Fruit fly (Drosophila melanogaster) whole organism, embryonic: ENCODE results near the gene kek6.
A peak's percentile ranks its signal among the peaks of the same experiment; 100 is the strongest.

ENCODE experiments used
- Atf3 ChIP-seq: fragments of 200-800 bp; sonication (Bioruptor generic); optimal IDR thresholded peaks from 3 replicates; lab custom pipeline; 2016; ENCODE audit warnings: missing biosample characterization, missing genetic modification characterization
- CG10565 ChIP-seq: fragments of 200-800 bp; sonication (Bioruptor generic); optimal IDR thresholded peaks from 3 replicates; lab custom pipeline; 2016; ENCODE audit warnings: missing biosample characterization, mild to moderate bottlenecking, missing genetic modification characterization
- CG13775 ChIP-seq: fragments of 200-800 bp; sonication (Bioruptor generic); optimal IDR thresholded peaks from 3 replicates; lab custom pipeline; 2017; ENCODE audit warnings: missing biosample characterization, mild to moderate bottlenecking, missing genetic modification characterization
- CG15269 ChIP-seq: fragments of 200-800 bp; sonication (Bioruptor generic); optimal IDR thresholded peaks from 2 replicates; lab custom pipeline; 2018; ENCODE audit warnings: missing biosample characterization, mild to moderate bottlenecking, missing genetic modification characterization, moderate library complexity
- CG15514 ChIP-seq: fragments of 200-800 bp; sonication (Bioruptor generic); optimal IDR thresholded peaks from 3 replicates; lab custom pipeline; 2017; ENCODE audit warnings: missing biosample characterization, missing genetic modification characterization, mild to moderate bottlenecking, moderate library complexity, missing genetic modification reagents
- CG15696 ChIP-seq: fragments of 200-800 bp; sonication (Bioruptor generic); optimal IDR thresholded peaks from 2 replicates; lab custom pipeline; 2019; ENCODE audit warnings: missing biosample characterization, mild to moderate bottlenecking, missing genetic modification characterization, moderate library complexity
- CG1602 ChIP-seq: fragments of 200-800 bp; sonication (Bioruptor generic); optimal IDR thresholded peaks from 3 replicates; lab custom pipeline; 2016; ENCODE audit warnings: missing biosample characterization, missing genetic modification characterization
- CG16815 ChIP-seq: fragments of 200-800 bp; sonication (Bioruptor generic); optimal IDR thresholded peaks from 3 replicates; lab custom pipeline; 2017; ENCODE audit warnings: missing biosample characterization, mild to moderate bottlenecking, missing genetic modification characterization
- CG18262 ChIP-seq: fragments of 200-800 bp; optimal IDR thresholded peaks from 3 replicates; lab custom pipeline; 2019; ENCODE audit warnings: missing biosample characterization, mild to moderate bottlenecking, missing genetic modification characterization, moderate library complexity
- CG18619 ChIP-seq: fragments of 200-800 bp; sonication (Bioruptor generic); optimal IDR thresholded peaks from 3 replicates; lab custom pipeline; 2017; ENCODE audit warnings: missing biosample characterization, mild to moderate bottlenecking, missing genetic modification characterization
- CG2678 ChIP-seq: fragments of 200-800 bp; sonication (Bioruptor generic); optimal IDR thresholded peaks from 3 replicates; lab custom pipeline; 2019; ENCODE audit warnings: missing biosample characterization, mild to moderate bottlenecking, missing genetic modification characterization, moderate library complexity
- CG30020 ChIP-seq: fragments of 200-800 bp; optimal IDR thresholded peaks from 2 replicates; lab custom pipeline; 2019; ENCODE audit warnings: missing biosample characterization, mild to moderate bottlenecking, missing genetic modification characterization, moderate library complexity
- CG32532 ChIP-seq: fragments of 200-800 bp; sonication (Bioruptor generic); IDR thresholded peaks from 2 replicates; pipeline ENCODE4 v1.3.6; 2022; ENCODE audit warnings: missing biosample characterization, missing genetic modification characterization
- CG3995 ChIP-seq: fragments of 200-800 bp; sonication (Bioruptor generic); optimal IDR thresholded peaks from 3 replicates; lab custom pipeline; 2016; ENCODE audit warnings: missing biosample characterization, missing genetic modification characterization
- CG4707 ChIP-seq: fragments of 200-800 bp; sonication (Bioruptor generic); optimal IDR thresholded peaks from 2 replicates; lab custom pipeline; 2018; ENCODE audit warnings: missing biosample characterization, mild to moderate bottlenecking, missing genetic modification characterization, moderate library complexity
- CG4854 ChIP-seq: fragments of 200-800 bp; sonication (Bioruptor generic); optimal IDR thresholded peaks from 2 replicates; lab custom pipeline; 2016; ENCODE audit warnings: missing biosample characterization, missing genetic modification characterization, inconsistent platforms
- CG6765 ChIP-seq: fragments of 200-800 bp; sonication (Bioruptor generic); optimal IDR thresholded peaks from 3 replicates; lab custom pipeline; 2017; ENCODE audit warnings: missing biosample characterization, mild to moderate bottlenecking, missing genetic modification characterization
- CG8765 ChIP-seq: fragments of 200-800 bp; sonication (Bioruptor generic); IDR thresholded peaks from 2 replicates; pipeline ENCODE4 v1.3.6; 2022; ENCODE audit warnings: missing biosample characterization, missing genetic modification characterization
- Camta ChIP-seq: fragments of 200-800 bp; sonication (Bioruptor generic); optimal IDR thresholded peaks from 2 replicates; lab custom pipeline; 2016; ENCODE audit warnings: missing biosample characterization, missing genetic modification characterization
- Dbx ChIP-seq: fragments of 200-800 bp; sonication (Bioruptor generic); IDR thresholded peaks from 3 replicates; pipeline ENCODE4 v1.3.6; 2022; ENCODE audit warnings: missing biosample characterization, missing genetic modification characterization
- Dref ChIP-seq: fragments of 200-800 bp; sonication (Bioruptor generic); IDR thresholded peaks from 2 replicates; pipeline ENCODE4 v1.3.6; 2022; ENCODE audit warnings: missing biosample characterization, missing genetic modification characterization
- H15 ChIP-seq: fragments of 200-800 bp; sonication (Bioruptor generic); IDR thresholded peaks from 3 replicates; pipeline ENCODE4 v1.3.6; 2022; ENCODE audit warnings: missing biosample characterization, missing genetic modification characterization
- HHEX ChIP-seq: fragments of 200-800 bp; sonication (Bioruptor generic); optimal IDR thresholded peaks from 3 replicates; lab custom pipeline; 2017; ENCODE audit warnings: missing biosample characterization, mild to moderate bottlenecking, missing genetic modification characterization, missing genetic modification reagents
- HLH54F ChIP-seq: fragments of 200-800 bp; sonication (Bioruptor generic); optimal IDR thresholded peaks from 3 replicates; lab custom pipeline; 2016; ENCODE audit warnings: missing biosample characterization, missing genetic modification characterization
- HmgD ChIP-seq: fragments of 200-800 bp; sonication (Bioruptor generic); optimal IDR thresholded peaks from 3 replicates; lab custom pipeline; 2016; ENCODE audit warnings: missing biosample characterization, missing genetic modification characterization
- NFAT ChIP-seq: fragments of 200-800 bp; sonication (Bioruptor generic); IDR thresholded peaks from 2 replicates; pipeline ENCODE4 v1.3.6; 2022; ENCODE audit warnings: missing biosample characterization, missing genetic modification characterization
- Poxn ChIP-seq: fragments of 200-800 bp; sonication (Bioruptor generic); IDR thresholded peaks from 2 replicates; pipeline ENCODE4 v1.3.6; 2022; ENCODE audit warnings: missing biosample characterization, missing genetic modification characterization
- Sox102F ChIP-seq: fragments of 200-800 bp; sonication (Bioruptor generic); optimal IDR thresholded peaks from 2 replicates; lab custom pipeline; 2018; ENCODE audit warnings: missing biosample characterization, mild to moderate bottlenecking, missing genetic modification characterization, moderate library complexity
- bab2 ChIP-seq: fragments of 200-800 bp; sonication (Bioruptor generic); optimal IDR thresholded peaks from 2 replicates; lab custom pipeline; 2016; ENCODE audit warnings: missing biosample characterization, missing genetic modification characterization
- chm ChIP-seq: fragments of 200-800 bp; sonication (Bioruptor generic); IDR thresholded peaks from 2 replicates; pipeline ENCODE4 v1.3.6; 2022; ENCODE audit warnings: missing biosample characterization, missing genetic modification characterization
- croc ChIP-seq: fragments of 200-800 bp; sonication (Bioruptor generic); conservative IDR thresholded peaks from 3 replicates; pipeline ENCODE4 v1.3.6; 2022; ENCODE audit warnings: missing biosample characterization, missing genetic modification characterization
- dati ChIP-seq: fragments of 200-800 bp; sonication (Bioruptor generic); IDR thresholded peaks from 2 replicates; pipeline ENCODE4 v1.3.6; 2022; ENCODE audit warnings: missing biosample characterization, missing genetic modification characterization
- disco-r ChIP-seq: fragments of 200-800 bp; sonication (Bioruptor generic); optimal IDR thresholded peaks from 2 replicates; lab custom pipeline; 2016; ENCODE audit warnings: missing biosample characterization, missing genetic modification characterization
- dmrt11E ChIP-seq: fragments of 200-800 bp; sonication (Bioruptor generic); optimal IDR thresholded peaks from 3 replicates; lab custom pipeline; 2018; ENCODE audit warnings: missing biosample characterization, mild to moderate bottlenecking, missing genetic modification characterization, moderate library complexity
- dmrt99B ChIP-seq: fragments of 200-800 bp; sonication (Bioruptor generic); optimal IDR thresholded peaks from 2 replicates; lab custom pipeline; 2018; ENCODE audit warnings: missing biosample characterization, mild to moderate bottlenecking, missing genetic modification characterization, moderate library complexity
- ems ChIP-seq: fragments of 200-800 bp; sonication (Bioruptor generic); optimal IDR thresholded peaks from 3 replicates; lab custom pipeline; 2016; ENCODE audit warnings: missing biosample characterization, missing genetic modification characterization
- ewg ChIP-seq: fragments of 200-800 bp; sonication (Bioruptor generic); optimal IDR thresholded peaks from 3 replicates; lab custom pipeline; 2017; ENCODE audit warnings: mild to moderate bottlenecking, missing biosample characterization, missing genetic modification reagents, missing genetic modification characterization
- fd102C ChIP-seq: fragments of 200-800 bp; sonication (Bioruptor generic); optimal IDR thresholded peaks from 2 replicates; lab custom pipeline; 2018; ENCODE audit warnings: missing biosample characterization, mild to moderate bottlenecking, missing genetic modification characterization, moderate library complexity
- insv ChIP-seq, 2 experiments: fragments of 200-800 bp; sonication (Bioruptor generic); optimal IDR thresholded peaks; 3 replicates each; lab custom pipeline; 2016 to 2018; ENCODE audit warnings: missing biosample characterization in 2 of 2, missing genetic modification characterization in 2 of 2
- lbe ChIP-seq: fragments of 200-800 bp; sonication (Bioruptor generic); optimal IDR thresholded peaks from 2 replicates; lab custom pipeline; 2016; ENCODE audit warnings: missing biosample characterization, mild to moderate bottlenecking, missing genetic modification characterization
- lola ChIP-seq, 3 experiments: fragments of >200 bp in 2 of 3; fragments of 200-800 bp in 1 of 3; sonication (Bioruptor generic) in 1 of 3; optimal IDR thresholded peaks; 2 replicates each; lab custom pipeline; 2017 to 2019; ENCODE audit warnings: missing biosample characterization in 3 of 3, missing genetic modification characterization in 3 of 3, mild to moderate bottlenecking in 1 of 3, moderate library complexity in 1 of 3
- mam ChIP-seq: fragments of 200-800 bp; sonication (Bioruptor generic); optimal IDR thresholded peaks from 3 replicates; lab custom pipeline; 2016; ENCODE audit warnings: missing biosample characterization, missing genetic modification characterization
- nmo ChIP-seq: fragments of 200-800 bp; sonication (Bioruptor generic); optimal IDR thresholded peaks from 2 replicates; lab custom pipeline; 2018; ENCODE audit warnings: missing biosample characterization, mild to moderate bottlenecking, missing genetic modification characterization, moderate library complexity
- otp ChIP-seq: fragments of 200-800 bp; sonication (Bioruptor generic); IDR thresholded peaks from 3 replicates; pipeline ENCODE4, ENCODE4 v1.3.6; 2022; ENCODE audit warnings: missing biosample characterization, missing genetic modification characterization
- sc ChIP-seq, 3 experiments: fragments of >200 bp in 2 of 3; fragments of 200-800 bp in 1 of 3; sonication (Bioruptor generic) in 1 of 3; optimal IDR thresholded peaks; 2 replicates in 2 of 3; 3 replicates in 1 of 3; lab custom pipeline; 2017; ENCODE audit warnings: mild to moderate bottlenecking in 1 of 3, missing biosample characterization in 1 of 3, missing genetic modification characterization in 1 of 3, missing genetic modification reagents in 1 of 3
- sim ChIP-seq: fragments of 200-800 bp; sonication (Bioruptor generic); IDR thresholded peaks from 2 replicates; pipeline ENCODE4 v1.3.6; 2022; ENCODE audit warnings: missing biosample characterization, missing genetic modification characterization
- so ChIP-seq: fragments of 200-800 bp; sonication (Bioruptor generic); IDR thresholded peaks from 3 replicates; pipeline ENCODE4 v1.3.6; 2022; ENCODE audit warnings: missing biosample characterization, missing genetic modification characterization
- sug ChIP-seq: fragments of 200-800 bp; optimal IDR thresholded peaks from 2 replicates; lab custom pipeline; 2019; ENCODE audit warnings: missing biosample characterization, mild to moderate bottlenecking, missing genetic modification characterization, moderate library complexity
- wek ChIP-seq: fragments of 200-800 bp; sonication (Bioruptor generic); optimal IDR thresholded peaks from 3 replicates; lab custom pipeline; 2018; ENCODE audit warnings: missing biosample characterization, mild to moderate bottlenecking, missing genetic modification characterization, moderate library complexity
- wor ChIP-seq: fragments of 200-800 bp; sonication (Bioruptor generic); IDR thresholded peaks from 2 replicates; pipeline ENCODE4 v1.3.6; 2022; ENCODE audit warnings: missing biosample characterization, missing genetic modification characterization
- z ChIP-seq: fragments of 200-800 bp; sonication (Bioruptor generic); IDR thresholded peaks from 3 replicates; pipeline ENCODE4 v1.3.6; 2022; ENCODE audit warnings: missing biosample characterization, missing genetic modification characterization

The kek6 gene

dm6 chr3R:31636501-31636900 is 14.6 kb downstream of the kek6 start (continued):
- TF ChIP-seq CG13775 (GFP tag; lab: Kevin White, UChicago) = peak; percentile 14
- TF ChIP-seq CG18262 (tag; lab: Kevin White, UChicago) = no peak
- TF ChIP-seq lola (GFP tag; optimal IDR thresholded peaks at IDR 0.05; lab: Kevin White, UChicago) = no peak
- peak; percentile 14 for TF ChIP-seq CG16815
- peak; percentile 36; the same call in 1 of the 2 replicates for TF ChIP-seq CG32532 (GFP tag; lab: Robert Waterston, UW)
- TF ChIP-seq CG15696 (tag; lab: Kevin White, UChicago) = peak; percentile 9
- TF ChIP-seq HLH54F (GFP tag; lab: Kevin White, UChicago) = peak; percentile 35
- peak; percentile 0 for TF ChIP-seq nmo (GFP tag; lab: Kevin White, UChicago)
- no peak for TF ChIP-seq CG4707 (GFP tag; lab: Kevin White, UChicago)
- TF ChIP-seq z (GFP tag; lab: Robert Waterston, UW) = no peak
- TF ChIP-seq mam (GFP tag; lab: Kevin White, UChicago) = peak; percentile 40
- no peak for TF ChIP-seq NFAT (GFP tag; lab: Robert Waterston, UW)
- TF ChIP-seq HHEX = peak; percentile 45
- no peak for TF ChIP-seq ems (GFP tag; lab: Kevin White, UChicago)
- TF ChIP-seq CG15514 (GFP tag; lab: Kevin White, UChicago) = peak; percentile 41
- no peak for TF ChIP-seq sim (GFP tag; lab: Robert Waterston, UW)
- no peak for TF ChIP-seq CG10565 (GFP tag; lab: Kevin White, UChicago)
- no peak for TF ChIP-seq lbe
- TF ChIP-seq wek (GFP tag; lab: Kevin White, UChicago) = no peak
- TF ChIP-seq dmrt11E (tag; lab: Kevin White, UChicago) = peak; percentile 4
- TF ChIP-seq ewg (GFP tag; lab: Kevin White, UChicago) = peak; percentile 3
- no peak for TF ChIP-seq disco-r (GFP tag; lab: Kevin White, UChicago)
- TF ChIP-seq dati (GFP tag; lab: Robert Waterston, UW) = no peak
- no peak for TF ChIP-seq Atf3 (GFP tag; lab: Kevin White, UChicago)
- no peak for TF ChIP-seq Camta (GFP tag; lab: Kevin White, UChicago)
- TF ChIP-seq Dbx (GFP tag; lab: Robert Waterston, UW) = peak; percentile 41; the same call in 1 of the 3 replicates
- TF ChIP-seq otp (GFP tag; lab: Robert Waterston, UW) = no peak
- TF ChIP-seq Sox102F = peak; percentile 22
- no peak for TF ChIP-seq CG1602 (GFP tag; lab: Kevin White, UChicago)
- TF ChIP-seq sug (tag; lab: Kevin White, UChicago) = peak; percentile 3
- TF ChIP-seq HmgD (GFP tag; lab: Kevin White, UChicago) = no peak
- TF ChIP-seq H15 (GFP tag; lab: Robert Waterston, UW) = no peak
- no peak for TF ChIP-seq sc (optimal IDR thresholded peaks at IDR 0.05; lab: Kevin White, UChicago)
- no peak for TF ChIP-seq sc (GFP tag; optimal IDR thresholded peaks at IDR 0.05; lab: Kevin White, UChicago)
- no peak for TF ChIP-seq CG4854 (GFP tag; lab: Kevin White, UChicago)
- TF ChIP-seq wor (GFP tag; lab: Robert Waterston, UW) = no peak
- TF ChIP-seq fd102C (GFP tag; lab: Kevin White, UChicago) = no peak
- TF ChIP-seq insv (GFP tag; optimal IDR thresholded peaks at IDR 0.05; lab: Kevin White, UChicago) = no peak
- TF ChIP-seq Dref (GFP tag; lab: Robert Waterston, UW) = no peak
- TF ChIP-seq Poxn = no peak
- TF ChIP-seq dmrt99B = peak; percentile 32
- no peak for TF ChIP-seq CG3995 (GFP tag; lab: Kevin White, UChicago)
- no peak for TF ChIP-seq croc (GFP tag; lab: Robert Waterston, UW)
- no peak for TF ChIP-seq so
- no peak for TF ChIP-seq CG6765 (GFP tag; lab: Kevin White, UChicago)
- peak; percentile 50 for TF ChIP-seq CG15269 (tag; lab: Kevin White, UChicago)
- no peak; the same call in 1 of the 2 replicates for TF ChIP-seq chm
- TF ChIP-seq CG30020 (tag; lab: Kevin White, UChicago) = no peak
- TF ChIP-seq CG2678 (tag; lab: Kevin White, UChicago) = peak; percentile 53
- TF ChIP-seq CG18619 (GFP tag; lab: Kevin White, UChicago) = peak; percentile 19
- TF ChIP-seq CG8765 (GFP tag; lab: Robert Waterston, UW) = no peak
- no peak for TF ChIP-seq bab2 (GFP tag; lab: Kevin White, UChicago)
